Worm (Caenorhabditis elegans): ENCODE measurements around the gene T21B6.3.

ce11 chrX:10900079-10900724, 48.5 kb downstream of the T21B6.3 start, which contains the start of gene suca-1:
- TF ChIP-seq unc-62 (GFP tag; optimal IDR thresholded peaks at IDR 0.05) = no peak
- no peak for TF ChIP-seq R02D3.7 (tag; optimal IDR thresholded peaks at IDR 0.05)
- TF ChIP-seq fos-1 (tag; optimal IDR thresholded peaks at IDR 0.05) = peak; percentile 53
- TF ChIP-seq ama-1 (optimal IDR thresholded peaks at IDR 0.05) = no peak
- no peak for TF ChIP-seq unc-39 (tag; optimal IDR thresholded peaks at IDR 0.05)
- TF ChIP-seq lin-39 (tag; optimal IDR thresholded peaks at IDR 0.05) = no peak
- TF ChIP-seq ceh-16 (tag; optimal IDR thresholded peaks at IDR 0.05) = no peak
- no peak for TF ChIP-seq aly-2 (tag; optimal IDR thresholded peaks at IDR 0.05)
- TF ChIP-seq lsy-2 (tag; optimal IDR thresholded peaks at IDR 0.05) = peak in 1 of 2 experiments; percentile 47

Measured in whole organism, L2 larva.